Worm (Caenorhabditis elegans): ENCODE measurements around the gene ule-4.

DNA sequence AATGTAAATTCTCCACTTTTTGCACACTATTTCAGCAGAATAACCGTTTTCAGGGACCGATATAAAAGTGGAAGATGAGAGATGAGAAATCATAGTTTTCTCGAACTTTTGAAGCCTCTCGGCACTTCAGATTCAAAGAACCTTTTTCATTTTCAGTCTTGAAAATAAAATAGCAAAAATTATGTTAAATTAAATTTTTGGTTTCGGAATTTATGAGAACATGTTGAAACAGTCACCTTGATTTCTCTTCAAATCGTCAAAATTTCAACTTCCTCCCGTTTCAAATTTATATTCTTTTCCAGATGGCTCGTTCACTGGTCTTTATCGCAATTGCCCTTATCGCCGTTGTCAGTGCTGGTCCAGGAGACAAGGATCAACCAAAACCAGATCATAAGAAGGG lies 31.2 kb upstream of the ule-4 start, which contains the start of gene srlf-26:
- no peak for TF ChIP-seq cog-1 (tag; optimal IDR thresholded peaks at IDR 0.05)
- TF ChIP-seq klf-2 (GFP tag; conservative IDR thresholded peaks at IDR 0.05), result no peak
- TF ChIP-seq ztf-29 (GFP tag; IDR thresholded peaks at IDR 0.05), result no peak
- TF ChIP-seq flt-1 (GFP tag; IDR thresholded peaks at IDR 0.05), result no peak
- no peak for TF ChIP-seq tab-1 (GFP tag; IDR thresholded peaks at IDR 0.05)
- no peak for TF ChIP-seq T22C8.4 (GFP tag; IDR thresholded peaks at IDR 0.05)
- TF ChIP-seq ztf-23 (GFP tag; IDR thresholded peaks at IDR 0.05), result no peak
